Worm (Caenorhabditis elegans): ENCODE results near the gene coh-4.

The coh-4 gene

ce11 chrV:4190232-4190631 is 14.8 kb upstream of the coh-4 start (continued):
- TF ChIP-seq hlh-26 (GFP tag; conservative IDR thresholded peaks at IDR 0.05) (no peak), attf-3 (GFP tag; conservative IDR thresholded peaks at IDR 0.05) (no peak), aptf-3 (GFP tag; IDR thresholded peaks at IDR 0.05) (peak; percentile 68; the same call in 1 of the 2 replicates), ccch-3 (GFP tag; optimal IDR thresholded peaks at IDR 0.05) (no peak), let-607 (tag; optimal IDR thresholded peaks at IDR 0.05) (no peak), F33H1.4 (GFP tag; IDR thresholded peaks at IDR 0.05) (no peak), tbp1 (GFP tag; optimal IDR thresholded peaks at IDR 0.05) (no peak), madf-10 (tag; optimal IDR thresholded peaks at IDR 0.05) (no peak), Y67H2A.10 (GFP tag; conservative IDR thresholded peaks at IDR 0.05) (no peak), ztf-3 (GFP tag; optimal IDR thresholded peaks at IDR 0.05) (peak; percentile 1), cebp-1 (GFP tag; IDR thresholded peaks at IDR 0.05) (no peak), cebp-1 (tag; optimal IDR thresholded peaks at IDR 0.05) (peak; percentile 8), T07F8.4 (tag; optimal IDR thresholded peaks at IDR 0.05) (no peak), dpl-1 (GFP tag; optimal IDR thresholded peaks at IDR 0.05) (no peak), efl-1 (GFP tag; optimal IDR thresholded peaks at IDR 0.05) (no peak), attf-6 (GFP tag; IDR thresholded peaks at IDR 0.05) (no peak), mel-28 (tag; optimal IDR thresholded peaks at IDR 0.05; ENCODE audit: borderline replicate concordance) (no peak), ceh-79 (tag; optimal IDR thresholded peaks at IDR 0.05) (no peak), ceh-40 (GFP tag; IDR thresholded peaks at IDR 0.05) (no peak), hrde-1 (tag; optimal IDR thresholded peaks at IDR 0.05; ENCODE audit: borderline replicate concordance) (no peak), tbx-9 (tag; optimal IDR thresholded peaks at IDR 0.05; ENCODE audit: borderline replicate concordance) (no peak), repo-1 (tag; optimal IDR thresholded peaks at IDR 0.05) (peak; percentile 68), F52B5.7 (tag; optimal IDR thresholded peaks at IDR 0.05) (no peak), lir-1 (GFP tag; conservative IDR thresholded peaks at IDR 0.05) (no peak), ZK185.1 (tag; optimal IDR thresholded peaks at IDR 0.05; ENCODE audit: poor library complexity, severe bottlenecking) (no peak), lsy-27 (tag; optimal IDR thresholded peaks at IDR 0.05; ENCODE audit: borderline replicate concordance, insufficient read depth) (no peak), F55B11.4 (tag; optimal IDR thresholded peaks at IDR 0.05; ENCODE audit: borderline replicate concordance, insufficient read depth) (no peak), nhr-179 (tag; optimal IDR thresholded peaks at IDR 0.05) (no peak), snpc-4 (GFP tag; optimal IDR thresholded peaks at IDR 0.05) (no peak), snpc-4 (tag; optimal IDR thresholded peaks at IDR 0.05) (no peak), Y56A3A.18 (GFP tag; IDR thresholded peaks at IDR 0.05) (peak; percentile 81; the same call in 1 of the 2 replicates), B0019.2 (GFP tag; conservative IDR thresholded peaks at IDR 0.05) (no peak), B0035.1 (tag; optimal IDR thresholded peaks at IDR 0.05) (no peak), zfh-2 (GFP tag; conservative IDR thresholded peaks at IDR 0.05) (no peak), unc-130 (GFP tag; optimal IDR thresholded peaks at IDR 0.05) (no peak), B0261.1 (tag; optimal IDR thresholded peaks at IDR 0.05) (no peak), rcor-1 (GFP tag; IDR thresholded peaks at IDR 0.05) (no peak), ceh-100 (GFP tag; IDR thresholded peaks at IDR 0.05) (0 out of 2 replicates have a peak, but pooled peaks have one; percentile 17), die-1 (tag; optimal IDR thresholded peaks at IDR 0.05) (no peak), F57C9.4 (tag; optimal IDR thresholded peaks at IDR 0.05) (no peak), madf-6 (GFP tag; IDR thresholded peaks at IDR 0.05) (peak; percentile 45), ztf-26 (tag; optimal IDR thresholded peaks at IDR 0.05) (no peak), C06A6.2 (GFP tag; conservative IDR thresholded peaks at IDR 0.05) (no peak), tlf-1 (GFP tag; optimal IDR thresholded peaks at IDR 0.05) (no peak), lag-1 (GFP tag; IDR thresholded peaks at IDR 0.05) (no peak), pha-4 (tag; optimal IDR thresholded peaks at IDR 0.05) (no peak), mcd-1 (GFP tag; IDR thresholded peaks at IDR 0.05) (peak; percentile 62; the same call in 1 of the 2 replicates), dox-1 (GFP tag; IDR thresholded peaks at IDR 0.05) (0 out of 2 replicates have a peak, but pooled peaks have one; percentile 12), unc-62 (GFP tag; optimal IDR thresholded peaks at IDR 0.05) (no peak)

Data from whole organism, young adult.